Fruit fly (Drosophila melanogaster) whole organism, embryonic: ENCODE results near the gene CG31231.

Experiments
- ATbp ChIP-seq: fragments of 200-800 bp; sonication (Bioruptor generic); optimal IDR thresholded peaks from 2 replicates; lab custom pipeline; 2017; ENCODE audit warnings: missing biosample characterization, mild to moderate bottlenecking, missing genetic modification characterization, missing genetic modification reagents
- Atf-2 ChIP-seq: fragments of 200-800 bp; sonication (Bioruptor generic); optimal IDR thresholded peaks from 2 replicates; lab custom pipeline; 2016; ENCODE audit warnings: missing biosample characterization, missing genetic modification characterization
- Awh ChIP-seq: fragments of 200-800 bp; sonication (Bioruptor generic); IDR thresholded peaks from 2 replicates; pipeline ENCODE4, ENCODE4 v1.3.6; 2022; ENCODE audit warnings: missing biosample characterization, missing genetic modification characterization
- Blimp-1 ChIP-seq: fragments of 200-800 bp; sonication (Bioruptor generic); optimal IDR thresholded peaks from 3 replicates; lab custom pipeline; 2018; ENCODE audit warnings: missing biosample characterization, missing genetic modification characterization, mild to moderate bottlenecking, moderate library complexity, missing genetic modification reagents
- C15 ChIP-seq: fragments of 200-800 bp; sonication (Bioruptor generic); IDR thresholded peaks from 3 replicates; pipeline ENCODE4 v1.3.6; 2022; ENCODE audit warnings: missing biosample characterization, missing genetic modification characterization
- CG10565 ChIP-seq: fragments of 200-800 bp; sonication (Bioruptor generic); optimal IDR thresholded peaks from 3 replicates; lab custom pipeline; 2016; ENCODE audit warnings: missing biosample characterization, mild to moderate bottlenecking, missing genetic modification characterization
- CG10959 ChIP-seq: fragments of 200-800 bp; sonication (Bioruptor generic); IDR thresholded peaks from 2 replicates; pipeline ENCODE4 v1.3.6; 2022; ENCODE audit warnings: missing biosample characterization, missing genetic modification characterization
- CG11723 ChIP-seq: fragments of 200-800 bp; sonication (Bioruptor generic); optimal IDR thresholded peaks from 2 replicates; lab custom pipeline; 2017; ENCODE audit warnings: missing biosample characterization, mild to moderate bottlenecking, missing genetic modification characterization
- CG16813 ChIP-seq: fragments of 200-800 bp; sonication (Bioruptor generic); IDR thresholded peaks from 3 replicates; pipeline ENCODE4 v1.3.6; 2022; ENCODE audit warnings: missing biosample characterization, missing genetic modification characterization; ENCODE audit not compliant: partially characterized antibody
- CG16863 ChIP-seq: fragments of 200-800 bp; sonication (Bioruptor generic); optimal IDR thresholded peaks from 3 replicates; lab custom pipeline; 2016; ENCODE audit warnings: missing biosample characterization, missing genetic modification characterization
- CG17186 ChIP-seq: fragments of 200-800 bp; sonication (Bioruptor generic); optimal IDR thresholded peaks from 3 replicates; lab custom pipeline; 2017; ENCODE audit warnings: missing biosample characterization, missing genetic modification reagents, missing genetic modification characterization
- CG2712 ChIP-seq: fragments of 200-800 bp; optimal IDR thresholded peaks from 3 replicates; lab custom pipeline; 2019; ENCODE audit warnings: missing biosample characterization, mild to moderate bottlenecking, missing genetic modification characterization, moderate library complexity
- CG30403 ChIP-seq: fragments of 200-800 bp; sonication (Bioruptor generic); optimal IDR thresholded peaks from 3 replicates; lab custom pipeline; 2016; ENCODE audit warnings: missing biosample characterization, missing genetic modification characterization
- CG32532 ChIP-seq: fragments of 200-800 bp; sonication (Bioruptor generic); IDR thresholded peaks from 2 replicates; pipeline ENCODE4 v1.3.6; 2022; ENCODE audit warnings: missing biosample characterization, missing genetic modification characterization
- CG3281 ChIP-seq: fragments of 200-800 bp; sonication (Bioruptor generic); optimal IDR thresholded peaks from 3 replicates; lab custom pipeline; 2017; ENCODE audit warnings: missing biosample characterization, mild to moderate bottlenecking, missing genetic modification characterization
- CG33213 ChIP-seq: fragments of 200-800 bp; sonication (Bioruptor generic); optimal IDR thresholded peaks from 3 replicates; lab custom pipeline; 2016; ENCODE audit warnings: missing biosample characterization, missing genetic modification characterization
- CG3995 ChIP-seq: fragments of 200-800 bp; sonication (Bioruptor generic); optimal IDR thresholded peaks from 3 replicates; lab custom pipeline; 2016; ENCODE audit warnings: missing biosample characterization, missing genetic modification characterization
- CG4404 ChIP-seq: fragments of 200-800 bp; sonication (Bioruptor generic); IDR thresholded peaks from 2 replicates; pipeline ENCODE4 v1.3.6; 2022; ENCODE audit warnings: missing biosample characterization, missing genetic modification characterization
- CG4424 ChIP-seq: fragments of 200-800 bp; sonication (Bioruptor generic); optimal IDR thresholded peaks from 3 replicates; lab custom pipeline; 2016; ENCODE audit warnings: missing biosample characterization, missing genetic modification characterization
- CG4617 ChIP-seq: fragments of 200-800 bp; sonication (Bioruptor generic); optimal IDR thresholded peaks from 3 replicates; lab custom pipeline; 2016; ENCODE audit warnings: missing biosample characterization, missing genetic modification characterization, borderline replicate concordance
- CG4730 ChIP-seq: fragments of 200-800 bp; sonication (Bioruptor generic); IDR thresholded peaks from 2 replicates; pipeline ENCODE4 v1.3.6; 2022; ENCODE audit warnings: missing biosample characterization, missing genetic modification characterization
- CG7839 ChIP-seq: fragments of 200-800 bp; sonication (Bioruptor generic); optimal IDR thresholded peaks from 3 replicates; lab custom pipeline; 2018; ENCODE audit warnings: missing biosample characterization, mild to moderate bottlenecking, missing genetic modification characterization, moderate library complexity
- Hmx ChIP-seq: fragments of 200-800 bp; sonication (Bioruptor generic); optimal IDR thresholded peaks from 2 replicates; lab custom pipeline; 2016; ENCODE audit warnings: missing biosample characterization, missing genetic modification characterization
- NC2α ChIP-seq: fragments of 200-800 bp; sonication (Bioruptor generic); optimal IDR thresholded peaks from 2 replicates; lab custom pipeline; 2016; ENCODE audit warnings: missing biosample characterization, missing genetic modification characterization
- Rfx ChIP-seq: fragments of 200-800 bp; sonication (Bioruptor generic); IDR thresholded peaks from 2 replicates; pipeline ENCODE4 v1.3.6; 2022; ENCODE audit warnings: missing biosample characterization, missing genetic modification characterization
- Xrp1 ChIP-seq: fragments of 200-800 bp; sonication (Bioruptor generic); IDR thresholded peaks from 2 replicates; pipeline ENCODE4 v1.3.6; 2022; ENCODE audit warnings: missing biosample characterization, missing genetic modification characterization
- al ChIP-seq: fragments of 200-800 bp; sonication (Bioruptor generic); IDR thresholded peaks from 2 replicates; pipeline ENCODE4 v1.3.6; 2022; ENCODE audit warnings: missing biosample characterization, missing genetic modification characterization
- disco-r ChIP-seq: fragments of 200-800 bp; sonication (Bioruptor generic); optimal IDR thresholded peaks from 2 replicates; lab custom pipeline; 2016; ENCODE audit warnings: missing biosample characterization, missing genetic modification characterization
- dm ChIP-seq: fragments of 200-800 bp; sonication (Bioruptor generic); optimal IDR thresholded peaks from 3 replicates; lab custom pipeline; 2016; ENCODE audit warnings: missing biosample characterization, missing genetic modification characterization
- en ChIP-seq: fragments of 200-800 bp; sonication (Bioruptor generic); optimal IDR thresholded peaks from 2 replicates; lab custom pipeline; 2016; ENCODE audit warnings: missing biosample characterization, missing genetic modification characterization
- eyg ChIP-seq: fragments of 200-800 bp; sonication (Bioruptor generic); optimal IDR thresholded peaks from 3 replicates; lab custom pipeline; 2016; ENCODE audit warnings: missing biosample characterization, missing genetic modification characterization
- fd3F ChIP-seq: fragments of 200-800 bp; sonication (Bioruptor generic); optimal IDR thresholded peaks from 2 replicates; lab custom pipeline; 2018; ENCODE audit warnings: missing biosample characterization, mild to moderate bottlenecking, missing genetic modification characterization, moderate library complexity
- fd64A ChIP-seq: fragments of 200-800 bp; sonication (Bioruptor generic); optimal IDR thresholded peaks from 3 replicates; lab custom pipeline; 2018; ENCODE audit warnings: missing biosample characterization, mild to moderate bottlenecking, missing genetic modification characterization
- fd96Cb ChIP-seq: fragments of 200-800 bp; sonication (Bioruptor generic); optimal IDR thresholded peaks from 2 replicates; lab custom pipeline; 2018; ENCODE audit warnings: missing biosample characterization, mild to moderate bottlenecking, missing genetic modification characterization, moderate library complexity
- gce ChIP-seq: fragments of 200-800 bp; sonication (Bioruptor generic); IDR thresholded peaks from 3 replicates; pipeline ENCODE4 v1.3.6; 2022; ENCODE audit warnings: missing biosample characterization, missing genetic modification characterization
- ham ChIP-seq: fragments of 200-800 bp; sonication (Bioruptor generic); IDR thresholded peaks from 2 replicates; pipeline ENCODE4 v1.3.6; 2022; ENCODE audit warnings: missing biosample characterization, missing genetic modification characterization
- kay ChIP-seq: fragments of 200-800 bp; sonication (Bioruptor generic); optimal IDR thresholded peaks from 2 replicates; lab custom pipeline; 2016; ENCODE audit warnings: missing biosample characterization, missing genetic modification characterization
- lilli ChIP-seq: fragments of 200-800 bp; sonication (Bioruptor generic); optimal IDR thresholded peaks from 3 replicates; lab custom pipeline; 2016; ENCODE audit warnings: missing biosample characterization, missing genetic modification characterization
- luna ChIP-seq: fragments of 200-800 bp; sonication (Bioruptor generic); optimal IDR thresholded peaks from 2 replicates; lab custom pipeline; 2016; ENCODE audit warnings: missing biosample characterization, missing genetic modification characterization
- otp ChIP-seq: fragments of 200-800 bp; sonication (Bioruptor generic); IDR thresholded peaks from 3 replicates; pipeline ENCODE4, ENCODE4 v1.3.6; 2022; ENCODE audit warnings: missing biosample characterization, missing genetic modification characterization
- p53 ChIP-seq: fragments of 200-800 bp; sonication (Bioruptor generic); optimal IDR thresholded peaks from 2 replicates; lab custom pipeline; 2016; ENCODE audit warnings: missing biosample characterization, missing genetic modification characterization
- phol ChIP-seq: fragments of 200-800 bp; sonication (Bioruptor generic); optimal IDR thresholded peaks from 3 replicates; lab custom pipeline; 2018; ENCODE audit warnings: missing biosample characterization, mild to moderate bottlenecking, missing genetic modification characterization, moderate library complexity
- psq ChIP-seq: fragments of 200-800 bp; sonication (Bioruptor generic); optimal IDR thresholded peaks from 2 replicates; lab custom pipeline; 2017; ENCODE audit warnings: missing biosample characterization, missing genetic modification characterization
- pzg ChIP-seq: fragments of 200-800 bp; sonication (Bioruptor generic); optimal IDR thresholded peaks from 3 replicates; lab custom pipeline; 2018; ENCODE audit warnings: missing biosample characterization, mild to moderate bottlenecking, missing genetic modification characterization, moderate library complexity
- row ChIP-seq: fragments of 200-800 bp; sonication (Bioruptor generic); IDR thresholded peaks from 3 replicates; pipeline ENCODE4 v1.3.6; 2022; ENCODE audit warnings: missing biosample characterization, missing genetic modification characterization
- sens-2 ChIP-seq: fragments of 200-800 bp; sonication (Bioruptor generic); IDR thresholded peaks from 2 replicates; pipeline ENCODE4 v1.3.6; 2022; ENCODE audit warnings: missing biosample characterization, missing genetic modification characterization
- shn ChIP-seq: fragments of 200-800 bp; sonication (Bioruptor generic); optimal IDR thresholded peaks from 3 replicates; lab custom pipeline; 2016; ENCODE audit warnings: missing biosample characterization, missing genetic modification characterization
- sr ChIP-seq: fragments of 200-800 bp; sonication (Bioruptor generic); IDR thresholded peaks from 3 replicates; pipeline ENCODE4 v1.3.6; 2022; ENCODE audit warnings: missing biosample characterization, missing genetic modification characterization
- stc ChIP-seq: fragments of 200-800 bp; sonication (Bioruptor generic); IDR thresholded peaks from 2 replicates; pipeline ENCODE4 v1.3.6; 2022; ENCODE audit warnings: missing biosample characterization, missing genetic modification characterization
- tap ChIP-seq: fragments of 200-800 bp; optimal IDR thresholded peaks from 3 replicates; lab custom pipeline; 2019; ENCODE audit warnings: missing biosample characterization, mild to moderate bottlenecking, missing genetic modification characterization, moderate library complexity
- twi ChIP-seq: fragments of 200-800 bp; optimal IDR thresholded peaks from 2 replicates; lab custom pipeline; 2019; ENCODE audit warnings: missing biosample characterization, mild to moderate bottlenecking, missing genetic modification characterization, moderate library complexity
- usp ChIP-seq: fragments of >200 bp; optimal IDR thresholded peaks from 2 replicates; lab custom pipeline; 2017; ENCODE audit warnings: missing biosample characterization, missing genetic modification characterization
- wek ChIP-seq: fragments of 200-800 bp; sonication (Bioruptor generic); optimal IDR thresholded peaks from 3 replicates; lab custom pipeline; 2018; ENCODE audit warnings: missing biosample characterization, mild to moderate bottlenecking, missing genetic modification characterization, moderate library complexity

Gene CG31231

dm6 chr3R:18663525-18663924, 1.6 kb upstream of the CG31231 start, which contains the start of the genes Cpsf73 and Gos28 (continued):
- no peak for TF ChIP-seq p53 (GFP tag; lab: Kevin White, UChicago)
- no peak for TF ChIP-seq Awh (GFP tag; lab: Robert Waterston, UW)
- peak; percentile 53 for TF ChIP-seq phol
- TF ChIP-seq CG16813 (GFP tag; lab: Robert Waterston, UW): peak; percentile 50
- TF ChIP-seq ham: no peak
- TF ChIP-seq NC2α (GFP tag; lab: Kevin White, UChicago): no peak
- peak; percentile 40 for TF ChIP-seq CG33213 (GFP tag; lab: Kevin White, UChicago)
- no peak for TF ChIP-seq eyg
- no peak for TF ChIP-seq al (GFP tag; lab: Robert Waterston, UW)
- no peak for TF ChIP-seq en
- TF ChIP-seq psq: no peak
- peak; percentile 37 for TF ChIP-seq CG30403 (GFP tag; lab: Kevin White, UChicago)
- no peak for TF ChIP-seq CG3281 (GFP tag; lab: Kevin White, UChicago)
- TF ChIP-seq luna: no peak
- no peak for TF ChIP-seq sens-2 (GFP tag; lab: Robert Waterston, UW)
- TF ChIP-seq Blimp-1: peak; percentile 3
- TF ChIP-seq CG4404 (GFP tag; lab: Robert Waterston, UW): no peak
- TF ChIP-seq Rfx (GFP tag; lab: Robert Waterston, UW): peak; percentile 48; the same call in 1 of the 2 replicates
- TF ChIP-seq twi (tag; lab: Kevin White, UChicago): peak; percentile 3
- no peak for TF ChIP-seq wek (GFP tag; lab: Kevin White, UChicago)
- no peak for TF ChIP-seq sr (GFP tag; lab: Robert Waterston, UW)
- no peak for TF ChIP-seq CG7839 (tag; lab: Kevin White, UChicago)
- TF ChIP-seq usp (GFP tag; lab: Kevin White, UChicago): no peak
- no peak for TF ChIP-seq disco-r (GFP tag; lab: Kevin White, UChicago)
- TF ChIP-seq CG3995 (GFP tag; lab: Kevin White, UChicago): no peak
- peak; percentile 52 for TF ChIP-seq CG2712 (tag; lab: Kevin White, UChicago)
- TF ChIP-seq CG11723: no peak
- TF ChIP-seq fd96Cb: no peak
- peak; percentile 65 for TF ChIP-seq pzg
- no peak for TF ChIP-seq CG16863 (GFP tag; lab: Kevin White, UChicago)
- peak; percentile 25 for TF ChIP-seq dm
- no peak for TF ChIP-seq tap (tag; lab: Kevin White, UChicago)
- TF ChIP-seq C15 (GFP tag; lab: Robert Waterston, UW): no peak
- TF ChIP-seq CG4730 (GFP tag; lab: Robert Waterston, UW): no peak
- TF ChIP-seq Atf-2 (GFP tag; lab: Kevin White, UChicago): no peak
- no peak for TF ChIP-seq fd3F
- no peak for TF ChIP-seq CG10565
- peak; percentile 43 for TF ChIP-seq CG17186 (GFP tag; lab: Kevin White, UChicago)
- no peak for TF ChIP-seq ATbp (GFP tag; lab: Kevin White, UChicago)
- no peak for TF ChIP-seq shn (GFP tag; lab: Kevin White, UChicago)
- no peak for TF ChIP-seq CG32532 (GFP tag; lab: Robert Waterston, UW)
- TF ChIP-seq row: peak; percentile 86
- TF ChIP-seq CG4424 (GFP tag; lab: Kevin White, UChicago): no peak
- peak; percentile 10; the same call in 1 of the 2 replicates for TF ChIP-seq Xrp1
- no peak for TF ChIP-seq gce (GFP tag; lab: Robert Waterston, UW)
- TF ChIP-seq otp (GFP tag; lab: Robert Waterston, UW): no peak
- TF ChIP-seq Hmx (GFP tag; lab: Kevin White, UChicago): no peak
- peak; percentile 92 for TF ChIP-seq CG4617
- TF ChIP-seq fd64A (GFP tag; lab: Kevin White, UChicago): no peak
- peak; percentile 28 for TF ChIP-seq lilli
- no peak for TF ChIP-seq stc (GFP tag; lab: Robert Waterston, UW)
- peak; percentile 19 for TF ChIP-seq kay (GFP tag; lab: Kevin White, UChicago)
- no peak for TF ChIP-seq CG10959
